Worm (Caenorhabditis elegans): ENCODE data around the gene Y41G9A.6.

ce11 chrX:3003703-3004102 lies at the start of gene Y41G9A.6:
- TF ChIP-seq W03F9.2 (tag; optimal IDR thresholded peaks at IDR 0.05) (no peak), him-1 (tag; optimal IDR thresholded peaks at IDR 0.05) (no peak), dao-5 (tag; optimal IDR thresholded peaks at IDR 0.05) (no peak)
